Worm (Caenorhabditis elegans) whole organism, L3 larva: ENCODE results near the gene Y57G11C.5.

ENCODE experiments used
- lin-39 ChIP-seq: fragments of 150-350 bp; optimal IDR thresholded peaks from 2 replicates; lab custom pipeline; 2018; ENCODE audit warnings: missing biosample characterization, missing genetic modification reagents, missing genetic modification characterization
- nhr-11 ChIP-seq: fragments of 150-350 bp; optimal IDR thresholded peaks from 2 replicates; lab custom pipeline; 2014; ENCODE audit warnings: missing biosample characterization, missing genetic modification characterization
- unc-62 ChIP-seq: fragments of 150-350 bp; sonication (generic microtip); optimal IDR thresholded peaks from 4 replicates; lab custom pipeline; 2014; ENCODE audit warnings: missing biosample characterization, missing genetic modification reagents, missing genetic modification characterization
- ztf-11 ChIP-seq: fragments of 150-350 bp; optimal IDR thresholded peaks from 2 replicates; lab custom pipeline; 2014; ENCODE audit warnings: missing biosample characterization, missing genetic modification characterization

DNA sequence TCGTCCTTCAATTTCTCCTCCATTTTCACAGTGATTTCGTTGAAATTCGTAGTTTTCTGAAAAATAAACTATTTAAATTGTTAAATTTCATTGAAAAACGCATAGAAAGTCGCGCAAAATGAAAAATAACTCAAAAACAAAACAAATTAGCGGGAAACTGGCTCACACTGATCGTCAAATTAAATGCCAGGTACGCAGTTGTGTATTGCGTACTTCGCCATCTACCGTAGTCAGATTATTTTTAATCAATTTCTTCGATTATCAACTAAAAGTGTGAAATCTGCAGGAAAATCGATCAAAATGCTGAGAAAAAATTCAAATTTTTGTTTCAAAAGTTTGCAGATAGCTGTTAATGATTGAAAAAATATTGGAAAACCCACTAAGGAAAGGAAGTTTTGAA, 10.3 kb downstream of the Y57G11C.5 start, which contains the start of gene Y57G11C.499:
- TF ChIP-seq lin-39 (tag; lab: Kevin White, UChicago) (no peak), nhr-11 (no peak), unc-62 (GFP tag; lab: Kevin White, UChicago) (no peak), ztf-11 (tag; lab: Kevin White, UChicago) (no peak)
